Worm (Caenorhabditis elegans) whole organism, L1 larva: ENCODE measurements around the gene Y67H2A.10.

ENCODE experiments used
- C16A3.4 ChIP-seq: fragments of 150-350 bp; optimal IDR thresholded peaks from 2 replicates; lab custom pipeline; 2014; ENCODE audit warnings: missing biosample characterization, missing genetic modification characterization
- C34B4.2 ChIP-seq: sonication (generic microtip); optimal IDR thresholded peaks from 2 replicates; lab custom pipeline; 2017; ENCODE audit warnings: mild to moderate bottlenecking, missing genetic modification characterization, missing compliant biosample characterization
- Y116A8C.19 ChIP-seq: sonication (generic microtip); optimal IDR thresholded peaks from 2 replicates; lab custom pipeline; 2016; ENCODE audit warnings: missing compliant biosample characterization, missing genetic modification characterization, borderline replicate concordance
- aha-1 ChIP-seq: fragments of 150-350 bp; optimal IDR thresholded peaks from 2 replicates; lab custom pipeline; 2014; ENCODE audit warnings: missing biosample characterization, missing genetic modification characterization
- alr-1 ChIP-seq: fragments of 200-800 bp; sonication (Bioruptor generic); optimal IDR thresholded peaks from 2 replicates; lab custom pipeline; 2018; ENCODE audit warnings: borderline replicate concordance, mild to moderate bottlenecking, missing genetic modification characterization, missing compliant biosample characterization
- ama-1 ChIP-seq: fragments of 150-350 bp; optimal IDR thresholded peaks from 2 replicates; lab custom pipeline; 2014
- ceh-63 ChIP-seq: fragments of 200-800 bp; sonication (Bioruptor generic); optimal IDR thresholded peaks from 2 replicates; lab custom pipeline; 2018; ENCODE audit warnings: mild to moderate bottlenecking, missing genetic modification characterization, missing compliant biosample characterization
- ceh-8 ChIP-seq: fragments of 200-800 bp; sonication (Bioruptor generic); optimal IDR thresholded peaks from 2 replicates; lab custom pipeline; 2018; ENCODE audit warnings: mild to moderate bottlenecking, missing genetic modification characterization, moderate library complexity, missing compliant biosample characterization
- ceh-82 ChIP-seq, 3 experiments: fragments of 150-350 bp in 1 of 3; sonication (generic microtip) in 2 of 3; optimal IDR thresholded peaks; 2 replicates each; lab custom pipeline; 2014 to 2017; ENCODE audit warnings: missing biosample characterization in 3 of 3, missing genetic modification characterization in 3 of 3
- ces-1 ChIP-seq: fragments of 150-350 bp; optimal IDR thresholded peaks from 2 replicates; lab custom pipeline; 2014; ENCODE audit warnings: missing biosample characterization, missing genetic modification reagents, missing genetic modification characterization
- dsc-1 ChIP-seq: sonication (generic microtip); optimal IDR thresholded peaks from 2 replicates; lab custom pipeline; 2016; ENCODE audit warnings: mild to moderate bottlenecking, missing genetic modification characterization, missing compliant biosample characterization
- efl-1 ChIP-seq, 4 experiments: fragments of 150-350 bp; optimal IDR thresholded peaks in 3 of 4; peaks in 1 of 4; 1 replicate in 1 of 4; 2 replicates in 3 of 4; lab custom pipeline; 2014; ENCODE audit warnings: missing biosample characterization in 2 of 4, missing genetic modification characterization in 2 of 4, missing genetic modification reagents in 2 of 4
- egl-13 ChIP-seq: sonication (generic microtip); optimal IDR thresholded peaks from 2 replicates; lab custom pipeline; 2016; ENCODE audit warnings: missing genotype, missing genetic modification reagents, missing genetic modification characterization, missing compliant biosample characterization
- egl-27 ChIP-seq, 2 experiments: fragments of 150-350 bp in 1 of 2; sonication (generic microtip); optimal IDR thresholded peaks; 3 replicates each; lab custom pipeline; 2017 to 2018; ENCODE audit warnings: missing biosample characterization in 2 of 2, missing genetic modification characterization in 2 of 2, missing genetic modification reagents in 2 of 2
- elt-2 ChIP-seq: sonication (generic microtip); optimal IDR thresholded peaks from 2 replicates; lab custom pipeline; 2016; ENCODE audit warnings: missing genetic modification characterization, mild to moderate bottlenecking, inconsistent platforms, missing compliant biosample characterization, missing genetic modification reagents
- elt-3 ChIP-seq, 6 experiments: fragments of 150-350 bp in 1 of 6; sonication (generic microtip); optimal IDR thresholded peaks; 2 replicates each; lab custom pipeline; 2017 to 2018; ENCODE audit warnings: missing biosample characterization in 6 of 6, missing genetic modification characterization in 6 of 6, inconsistent platforms in 1 of 6
- fkh-4 ChIP-seq: sonication (generic microtip); optimal IDR thresholded peaks from 2 replicates; lab custom pipeline; 2016; ENCODE audit warnings: missing compliant biosample characterization, missing genetic modification characterization, borderline replicate concordance
- fkh-8 ChIP-seq: sonication (generic microtip); optimal IDR thresholded peaks from 2 replicates; lab custom pipeline; 2016; ENCODE audit warnings: mild to moderate bottlenecking, missing genetic modification characterization, missing compliant biosample characterization
- grh-1 ChIP-seq: fragments of 200-800 bp; sonication (Bioruptor generic); IDR thresholded peaks from 2 replicates; pipeline ENCODE4 v1.3.6; 2022; ENCODE audit warnings: missing genetic modification reagents, missing genetic modification characterization, missing compliant biosample characterization
- hpl-2 ChIP-seq: fragments of 150-350 bp; optimal IDR thresholded peaks from 2 replicates; lab custom pipeline; 2014; ENCODE audit warnings: missing biosample characterization, missing genetic modification reagents, missing genetic modification characterization
- irx-1 ChIP-seq: sonication (generic microtip); optimal IDR thresholded peaks from 2 replicates; lab custom pipeline; 2016; ENCODE audit warnings: missing genetic modification characterization, missing compliant biosample characterization
- jun-1 ChIP-seq: fragments of 150-350 bp; optimal IDR thresholded peaks from 2 replicates; lab custom pipeline; 2014; ENCODE audit warnings: missing biosample characterization, missing genetic modification reagents, missing genetic modification characterization
- lin-13 ChIP-seq: fragments of 150-350 bp; optimal IDR thresholded peaks from 2 replicates; lab custom pipeline; 2014; ENCODE audit warnings: missing biosample characterization, missing genetic modification reagents, missing genetic modification characterization
- lin-14 ChIP-seq: fragments of 200-800 bp; sonication (Bioruptor generic); optimal IDR thresholded peaks from 2 replicates; lab custom pipeline; 2018; ENCODE audit warnings: mild to moderate bottlenecking, missing genetic modification characterization, moderate library complexity, missing compliant biosample characterization
- lin-35 ChIP-seq, 2 experiments: fragments of 150-350 bp; optimal IDR thresholded peaks; 2 replicates each; lab custom pipeline; 2014; ENCODE audit warnings: missing biosample characterization in 2 of 2, missing genetic modification characterization in 2 of 2, missing genetic modification reagents in 2 of 2
- lin-39 ChIP-seq: fragments of 150-350 bp; optimal IDR thresholded peaks from 2 replicates; lab custom pipeline; 2014; ENCODE audit warnings: missing biosample characterization, missing genetic modification reagents, missing genetic modification characterization
- lir-3 ChIP-seq: sonication (generic microtip); optimal IDR thresholded peaks from 2 replicates; lab custom pipeline; 2016; ENCODE audit warnings: mild to moderate bottlenecking, missing genetic modification characterization, moderate library complexity, missing compliant biosample characterization; ENCODE audit not compliant: poor library complexity
- lsy-2 ChIP-seq, 2 experiments: fragments of 150-350 bp; optimal IDR thresholded peaks; 2 replicates each; lab custom pipeline; 2014; ENCODE audit warnings: missing biosample characterization in 2 of 2, missing genetic modification characterization in 2 of 2
- mdl-1 ChIP-seq, 2 experiments: fragments of 150-350 bp; optimal IDR thresholded peaks; 2 replicates each; lab custom pipeline; 2014 to 2017; ENCODE audit warnings: missing biosample characterization in 2 of 2, missing genetic modification characterization in 2 of 2, inconsistent platforms in 1 of 2
- nhr-11 ChIP-seq: fragments of 150-350 bp; optimal IDR thresholded peaks from 2 replicates; lab custom pipeline; 2014; ENCODE audit warnings: missing biosample characterization, missing genetic modification characterization
- nhr-19 ChIP-seq: fragments of 200-800 bp; sonication (Bioruptor generic); conservative IDR thresholded peaks from 2 replicates; pipeline ENCODE4 v1.3.6; 2022; ENCODE audit warnings: missing genetic modification characterization, missing compliant biosample characterization
- nhr-20 ChIP-seq: sonication (generic microtip); optimal IDR thresholded peaks from 2 replicates; lab custom pipeline; 2016; ENCODE audit warnings: mild to moderate bottlenecking, missing genetic modification characterization, missing compliant biosample characterization
- nhr-237 ChIP-seq: fragments of 150-350 bp; optimal IDR thresholded peaks from 2 replicates; lab custom pipeline; 2014; ENCODE audit warnings: missing biosample characterization, missing genetic modification characterization
- nhr-28 ChIP-seq: fragments of 150-350 bp; optimal IDR thresholded peaks from 2 replicates; lab custom pipeline; 2014; ENCODE audit warnings: missing biosample characterization, missing genetic modification characterization
- nhr-71 ChIP-seq: sonication (generic microtip); optimal IDR thresholded peaks from 2 replicates; lab custom pipeline; 2016; ENCODE audit warnings: mild to moderate bottlenecking, missing genetic modification characterization, moderate library complexity, missing compliant biosample characterization
- nhr-76 ChIP-seq: sonication (generic microtip); optimal IDR thresholded peaks from 2 replicates; lab custom pipeline; 2017; ENCODE audit warnings: missing biosample characterization, missing genetic modification characterization
- nhr-85 ChIP-seq: sonication (generic microtip); peaks from one replicate; lab custom pipeline; 2016; ENCODE audit warnings: missing genetic modification characterization, inconsistent platforms, missing compliant biosample characterization
- pag-3 ChIP-seq: sonication (generic microtip); optimal IDR thresholded peaks from 2 replicates; lab custom pipeline; 2017; ENCODE audit warnings: missing genetic modification characterization, mild to moderate bottlenecking, missing compliant biosample characterization, antibody characterized with exemption, borderline replicate concordance; ENCODE audit not compliant: insufficient read depth
- snpc-4 ChIP-seq: fragments of 150-350 bp; optimal IDR thresholded peaks from 2 replicates; lab custom pipeline; 2014; ENCODE audit warnings: missing biosample characterization, missing genetic modification characterization
- sox-4 ChIP-seq: sonication (generic microtip); optimal IDR thresholded peaks from 2 replicates; lab custom pipeline; 2016; ENCODE audit warnings: missing genetic modification characterization, missing compliant biosample characterization
- sptf-1 ChIP-seq: fragments of 150-350 bp; optimal IDR thresholded peaks from 2 replicates; lab custom pipeline; 2014; ENCODE audit warnings: missing biosample characterization, missing genetic modification characterization
- sup-37 ChIP-seq: fragments of 200-800 bp; sonication (Bioruptor generic); optimal IDR thresholded peaks from 2 replicates; lab custom pipeline; 2018; ENCODE audit warnings: mild to moderate bottlenecking, missing genetic modification characterization, missing compliant biosample characterization
- tlp-1 ChIP-seq: fragments of 150-350 bp; optimal IDR thresholded peaks from 2 replicates; lab custom pipeline; 2014; ENCODE audit warnings: missing biosample characterization, missing genetic modification characterization
- unc-30 ChIP-seq: sonication (generic microtip); optimal IDR thresholded peaks from 2 replicates; lab custom pipeline; 2017; ENCODE audit warnings: missing biosample characterization, missing genetic modification characterization
- unc-86 ChIP-seq: sonication (generic microtip); optimal IDR thresholded peaks from 2 replicates; lab custom pipeline; 2016; ENCODE audit warnings: missing genetic modification characterization, missing compliant biosample characterization
- unc-98 ChIP-seq: fragments of 200-800 bp; sonication (Bioruptor generic); IDR thresholded peaks from 2 replicates; pipeline ENCODE4 v1.3.6; 2022; ENCODE audit warnings: missing genetic modification characterization, missing compliant biosample characterization
- vab-15 ChIP-seq: sonication (generic microtip); optimal IDR thresholded peaks from 2 replicates; lab custom pipeline; 2017; ENCODE audit warnings: missing genotype, mild to moderate bottlenecking, missing genetic modification characterization, missing compliant biosample characterization
- zag-1 ChIP-seq: fragments of 150-350 bp; optimal IDR thresholded peaks from 2 replicates; lab custom pipeline; 2014; ENCODE audit warnings: missing biosample characterization, missing genetic modification characterization
- zip-4 ChIP-seq: fragments of 200-800 bp; sonication (Bioruptor generic); optimal IDR thresholded peaks from 2 replicates; lab custom pipeline; 2018; ENCODE audit warnings: mild to moderate bottlenecking, missing genetic modification characterization, moderate library complexity, missing compliant biosample characterization
- ztf-4 ChIP-seq: fragments of 150-350 bp; optimal IDR thresholded peaks from 2 replicates; lab custom pipeline; 2014; ENCODE audit warnings: missing biosample characterization, missing genetic modification characterization

The Y67H2A.10 gene

ce11 chrIV:13240078-13240841, 49.0 kb downstream of the Y67H2A.10 start, which contains the start of gene rpl-12 (continued):
- no peak for TF ChIP-seq pag-3
- TF ChIP-seq lin-39, result peak; percentile 99
- peak; percentile 95 for TF ChIP-seq fkh-4
- peak; percentile 98 for TF ChIP-seq efl-1 (optimal IDR thresholded peaks at IDR 0.05; lab: Kevin White, UChicago)
- TF ChIP-seq efl-1 (GFP tag; optimal IDR thresholded peaks at IDR 0.05 in 1 of 2; lab: Kevin White, UChicago), result peak; percentile 93 to 100
- TF ChIP-seq ama-1, result peak; percentile 68
- peak; percentile 99 for TF ChIP-seq irx-1
- peak; percentile 25 for TF ChIP-seq Y116A8C.19
- TF ChIP-seq ceh-8, result peak; percentile 98
- TF ChIP-seq vab-15, result peak; percentile 97
- TF ChIP-seq lin-13 (GFP tag; lab: Kevin White, UChicago), result peak; percentile 99
- peak; percentile 94 for TF ChIP-seq sox-4 (tag; lab: Kevin White, UChicago)
- TF ChIP-seq zag-1, result peak; percentile 94
- peak; percentile 98 to 100 (median 99) for TF ChIP-seq ceh-82 (tag; optimal IDR thresholded peaks at IDR 0.05; lab: Kevin White, UChicago)
- TF ChIP-seq elt-2, result peak; percentile 90
- no peak for TF ChIP-seq tlp-1 (tag; lab: Kevin White, UChicago)
- TF ChIP-seq nhr-71 (tag; lab: Kevin White, UChicago), result peak; percentile 100
- TF ChIP-seq C16A3.4 (tag; lab: Kevin White, UChicago), result peak; percentile 99
- peak; percentile 99 for TF ChIP-seq lin-14 (GFP tag; lab: Kevin White, UChicago)
- TF ChIP-seq lsy-2 (tag; optimal IDR thresholded peaks at IDR 0.05; lab: Kevin White, UChicago), result peak; percentile 98
- peak; percentile 99 for TF ChIP-seq unc-86
- peak; percentile 92 for TF ChIP-seq snpc-4 (tag; lab: Kevin White, UChicago)
- peak; percentile 97 for TF ChIP-seq grh-1
- TF ChIP-seq nhr-28 (tag; lab: Kevin White, UChicago), result peak; percentile 36
- peak; percentile 98 for TF ChIP-seq jun-1 (tag; lab: Kevin White, UChicago)
- TF ChIP-seq aha-1 (tag; lab: Kevin White, UChicago), result peak; percentile 86
- peak; percentile 99 for TF ChIP-seq nhr-19
- peak; percentile 86 to 99 (median 98) for TF ChIP-seq elt-3 (tag; optimal IDR thresholded peaks at IDR 0.05; lab: Kevin White, UChicago)
- no peak for TF ChIP-seq sptf-1 (tag; lab: Kevin White, UChicago)
- peak; percentile 74 for TF ChIP-seq nhr-76 (tag; lab: Kevin White, UChicago)
- peak; percentile 77 for TF ChIP-seq ceh-63 (GFP tag; lab: Kevin White, UChicago)
- peak; percentile 98 to 99 for TF ChIP-seq lin-35 (GFP tag; optimal IDR thresholded peaks at IDR 0.05; lab: Kevin White, UChicago)
- peak; percentile 94 for TF ChIP-seq ces-1 (GFP tag; lab: Kevin White, UChicago)
- TF ChIP-seq C34B4.2 (tag; lab: Kevin White, UChicago), result peak; percentile 82
- peak; percentile 100 for TF ChIP-seq fkh-8 (tag; lab: Kevin White, UChicago)
- peak; percentile 93 for TF ChIP-seq nhr-11
- no peak for TF ChIP-seq unc-30 (tag; lab: Kevin White, UChicago)
- TF ChIP-seq lir-3, result peak; percentile 95
- TF ChIP-seq hpl-2 (GFP tag; lab: Kevin White, UChicago), result peak; percentile 93
- TF ChIP-seq alr-1 (tag; lab: Kevin White, UChicago), result peak; percentile 46
- TF ChIP-seq nhr-20 (tag; lab: Kevin White, UChicago), result peak; percentile 99
- peak; percentile 2 to 98 for TF ChIP-seq mdl-1 (tag; optimal IDR thresholded peaks at IDR 0.05; lab: Kevin White, UChicago)
- TF ChIP-seq unc-98 (GFP tag; lab: Robert Waterston, UW), result peak; percentile 91
- TF ChIP-seq sup-37 (GFP tag; lab: Kevin White, UChicago), result peak; percentile 97
- peak; percentile 98 for TF ChIP-seq ztf-4 (tag; lab: Kevin White, UChicago)
- peak; percentile 72 to 87 for TF ChIP-seq egl-27 (tag; optimal IDR thresholded peaks at IDR 0.05; lab: Kevin White, UChicago)
- peak; percentile 99 for TF ChIP-seq dsc-1 (tag; lab: Kevin White, UChicago)
- TF ChIP-seq egl-13, result peak; percentile 97
- peak; percentile 96 for TF ChIP-seq nhr-237
- peak; percentile 95 for TF ChIP-seq zip-4 (GFP tag; lab: Kevin White, UChicago)
- TF ChIP-seq nhr-85 (tag; lab: Kevin White, UChicago), result peak; percentile 99
